Fruit fly (Drosophila melanogaster): Measurements from ENCODE around the gene CG7420.
A peak's percentile ranks its signal among the peaks of the same experiment; 100 is the strongest.

Gene CG7420

DNA sequence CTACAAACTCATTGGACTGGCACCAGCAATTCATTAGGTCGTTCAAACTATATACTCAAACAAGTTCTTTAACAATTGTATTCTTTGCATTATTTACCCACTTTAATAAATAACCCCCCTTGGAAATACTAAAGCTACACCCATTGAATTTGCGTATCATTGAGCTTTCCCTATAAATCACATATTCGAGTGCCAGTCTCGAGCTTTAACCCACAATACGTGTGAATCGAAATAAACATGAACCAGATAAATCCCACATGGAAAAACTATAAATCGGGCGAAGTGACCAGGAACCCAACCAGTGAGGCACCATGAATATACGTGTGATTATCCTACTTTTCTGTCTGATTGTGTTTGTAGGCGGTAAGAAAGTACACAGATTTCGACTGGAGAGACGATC lies 5.8 kb downstream of the CG7420 start, which contains the start of gene CG31661:
Gene CG31661 (plus strand): TSS at position 301 of the 400 bp plus-strand sequence.
- TF ChIP-seq br (GFP tag; optimal IDR thresholded peaks at IDR 0.05) (no peak), Hr78 (GFP tag; optimal IDR thresholded peaks at IDR 0.05) (no peak), dsf (GFP tag; optimal IDR thresholded peaks at IDR 0.05; ENCODE audit: borderline replicate concordance) (no peak), CG9705 (GFP tag; optimal IDR thresholded peaks at IDR 0.05) (no peak), rgr (GFP tag; optimal IDR thresholded peaks at IDR 0.05) (no peak), dmrt93B (GFP tag; optimal IDR thresholded peaks at IDR 0.05) (no peak), woc (GFP tag; optimal IDR thresholded peaks at IDR 0.05) (no peak), Rel (GFP tag; optimal IDR thresholded peaks at IDR 0.05) (no peak), Rel (tag; optimal IDR thresholded peaks at IDR 0.05) (no peak), Abd-B (GFP tag; optimal IDR thresholded peaks at IDR 0.05) (no peak), sv (GFP tag; optimal IDR thresholded peaks at IDR 0.05) (no peak), usp (GFP tag; optimal IDR thresholded peaks at IDR 0.05) (no peak), h (GFP tag; optimal IDR thresholded peaks at IDR 0.05) (no peak), fru (GFP tag; optimal IDR thresholded peaks at IDR 0.05) (no peak), pan (optimal IDR thresholded peaks at IDR 0.05) (no peak), tai (GFP tag; optimal IDR thresholded peaks at IDR 0.05) (no peak), CG32264 (GFP tag; optimal IDR thresholded peaks at IDR 0.05) (no peak), Vsx2 (GFP tag; optimal IDR thresholded peaks at IDR 0.05; ENCODE audit: partially characterized antibody) (no peak), Dif (GFP tag; optimal IDR thresholded peaks at IDR 0.05; ENCODE audit: partially characterized antibody) (no peak), lola (GFP tag; optimal IDR thresholded peaks at IDR 0.05) (no peak), Jra (GFP tag; optimal IDR thresholded peaks at IDR 0.05) (no peak)

DNA sequence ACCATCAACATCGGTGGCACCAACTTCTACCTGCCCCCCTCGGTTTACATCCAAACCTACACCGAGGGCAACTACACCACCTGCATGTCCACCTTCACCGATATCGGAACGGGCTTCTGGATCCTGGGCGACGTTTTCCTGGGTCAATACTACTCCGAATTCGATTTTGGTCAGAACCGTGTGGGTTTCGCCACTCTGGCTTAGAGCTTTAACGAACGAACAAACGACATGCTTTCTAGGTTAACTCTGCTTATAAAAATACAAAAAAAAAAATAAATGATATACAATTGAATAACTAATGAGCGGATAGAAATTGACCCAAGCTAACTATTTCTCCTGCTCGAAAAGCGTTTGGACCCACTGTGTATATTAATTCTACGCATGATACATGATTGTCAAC lies 7.5 kb downstream of the CG7420 start, which contains the start of gene CG31926:
Gene CG31926 (plus strand): TSS at position 301 of the 400 bp plus-strand sequence.
- TF ChIP-seq foxo (GFP tag; optimal IDR thresholded peaks at IDR 0.05) (no peak), woc (GFP tag; optimal IDR thresholded peaks at IDR 0.05) (no peak), lola (GFP tag; optimal IDR thresholded peaks at IDR 0.05) (no peak), Dfd (GFP tag; optimal IDR thresholded peaks at IDR 0.05) (no peak), dsf (GFP tag; optimal IDR thresholded peaks at IDR 0.05; ENCODE audit: borderline replicate concordance) (no peak), dmrt93B (GFP tag; optimal IDR thresholded peaks at IDR 0.05) (no peak), jim (GFP tag; optimal IDR thresholded peaks at IDR 0.05) (no peak), br (GFP tag; optimal IDR thresholded peaks at IDR 0.05) (no peak), Hr83 (GFP tag; optimal IDR thresholded peaks at IDR 0.05; ENCODE audit: poor library complexity, severe bottlenecking) (no peak)

DNA sequence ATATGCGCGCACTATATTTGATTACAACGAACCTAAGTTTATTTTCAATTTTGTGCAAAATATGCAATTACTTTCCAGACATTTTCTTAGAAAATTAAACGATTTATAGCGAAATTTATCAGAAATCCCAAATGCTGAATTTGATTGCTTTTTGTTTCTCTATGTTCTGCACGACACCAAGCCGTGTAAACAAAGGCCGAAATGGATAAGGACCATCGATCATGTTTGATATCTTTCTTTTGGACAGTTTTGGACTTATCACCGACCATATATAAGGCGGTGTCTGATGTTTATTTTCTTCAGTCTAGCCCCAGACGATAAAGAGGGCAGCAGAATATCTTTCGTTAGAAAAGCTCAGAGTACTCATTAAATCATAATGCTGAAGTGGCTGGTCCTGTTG lies 8.9 kb downstream of the CG7420 start, which contains the start of gene CG33128:
Gene CG33128 (plus strand): TSS at position 301 of the 400 bp plus-strand sequence.
- TF ChIP-seq Myc (optimal IDR thresholded peaks at IDR 0.05) (no peak), dl (GFP tag; optimal IDR thresholded peaks at IDR 0.05; ENCODE audit: insufficient read depth in 1 of 2, partially characterized antibody in 2 of 2) (no peak), lola (GFP tag; optimal IDR thresholded peaks at IDR 0.05) (no peak), dmrt93B (GFP tag; optimal IDR thresholded peaks at IDR 0.05) (no peak), Rel (GFP tag; optimal IDR thresholded peaks at IDR 0.05) (no peak), Rel (tag; optimal IDR thresholded peaks at IDR 0.05) (no peak), brk (GFP tag; optimal IDR thresholded peaks at IDR 0.05) (no peak), jim (GFP tag; optimal IDR thresholded peaks at IDR 0.05) (no peak), Hnf4 (GFP tag; optimal IDR thresholded peaks at IDR 0.05) (no peak), Mio (GFP tag; optimal IDR thresholded peaks at IDR 0.05) (no peak), Dif (GFP tag; optimal IDR thresholded peaks at IDR 0.05; ENCODE audit: partially characterized antibody) (no peak), N (GFP tag; optimal IDR thresholded peaks at IDR 0.05) (no peak), sv (GFP tag; optimal IDR thresholded peaks at IDR 0.05) (no peak), br (GFP tag; optimal IDR thresholded peaks at IDR 0.05) (no peak), ey (GFP tag; optimal IDR thresholded peaks at IDR 0.05) (no peak), Hr83 (GFP tag; optimal IDR thresholded peaks at IDR 0.05; ENCODE audit: poor library complexity, severe bottlenecking) (no peak), Sp1 (GFP tag; optimal IDR thresholded peaks at IDR 0.05) (no peak), Vsx2 (GFP tag; optimal IDR thresholded peaks at IDR 0.05; ENCODE audit: partially characterized antibody) (no peak)

DNA sequence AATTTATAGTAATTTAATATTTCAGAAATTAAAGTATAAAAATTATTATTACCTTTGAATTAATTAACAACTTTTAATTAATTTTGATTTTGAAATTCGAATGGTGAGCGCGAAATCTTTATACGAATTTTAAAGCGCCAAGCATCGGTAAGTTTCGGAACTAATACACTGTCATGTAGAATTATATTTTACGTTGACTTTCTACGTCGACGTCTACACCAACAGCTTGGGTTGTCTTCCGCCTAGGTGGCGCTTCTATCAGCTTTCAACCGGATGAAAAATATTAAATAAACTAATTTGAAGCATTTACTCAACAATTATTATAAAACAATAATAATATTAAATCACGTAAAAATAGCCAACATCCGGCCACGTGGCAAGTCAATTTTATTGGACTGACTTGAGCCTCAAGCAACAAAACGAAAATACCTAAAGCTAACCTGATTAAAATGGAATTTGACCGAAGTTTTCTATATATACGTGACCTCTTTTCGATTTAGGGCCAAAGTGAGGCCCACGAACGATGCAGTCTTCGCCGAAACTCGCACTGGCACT lies 10.8 kb downstream of the CG7420 start, which contains the start of gene CG31928:
Gene CG31928 (plus strand): TSS at position 505 of the 555 bp plus-strand sequence.
- no peak for TF ChIP-seq Hr78 (GFP tag; optimal IDR thresholded peaks at IDR 0.05)
- peak; percentile 85 for TF ChIP-seq Myc (optimal IDR thresholded peaks at IDR 0.05)
